Fruit fly (Drosophila melanogaster) whole organism, embryonic: ENCODE data around the gene Spn38F.
A peak's percentile ranks its signal among the peaks of the same experiment; 100 is the strongest.

Source experiments
- Bdp1 ChIP-seq: fragments of 200-800 bp; sonication (Bioruptor generic); optimal IDR thresholded peaks from 3 replicates; lab custom pipeline; 2016; ENCODE audit warnings: missing biosample characterization, missing genetic modification characterization
- CG10979 ChIP-seq: fragments of 200-800 bp; sonication (Bioruptor generic); optimal IDR thresholded peaks from 2 replicates; lab custom pipeline; 2018; ENCODE audit warnings: missing biosample characterization, mild to moderate bottlenecking, missing genetic modification characterization, moderate library complexity
- CG11398 ChIP-seq: fragments of 200-800 bp; sonication (Bioruptor generic); optimal IDR thresholded peaks from 2 replicates; lab custom pipeline; 2016; ENCODE audit warnings: missing biosample characterization, missing genetic modification characterization
- CG12299 ChIP-seq: fragments of 200-800 bp; sonication (Bioruptor generic); optimal IDR thresholded peaks from 2 replicates; lab custom pipeline; 2018; ENCODE audit warnings: missing biosample characterization, mild to moderate bottlenecking, missing genetic modification characterization
- CG1233 ChIP-seq: fragments of 200-800 bp; sonication (Bioruptor generic); optimal IDR thresholded peaks from 4 replicates; lab custom pipeline; 2018; ENCODE audit warnings: missing biosample characterization, mild to moderate bottlenecking, missing genetic modification characterization
- CG12391 ChIP-seq: fragments of 200-800 bp; sonication (Bioruptor generic); optimal IDR thresholded peaks from 3 replicates; lab custom pipeline; 2018; ENCODE audit warnings: missing biosample characterization, mild to moderate bottlenecking, missing genetic modification characterization, moderate library complexity
- CG17361 ChIP-seq: fragments of 200-800 bp; sonication (Bioruptor generic); IDR thresholded peaks from 3 replicates; pipeline ENCODE4 v1.3.6; 2022; ENCODE audit warnings: missing biosample characterization, missing genetic modification characterization
- CG17568 ChIP-seq: fragments of 200-800 bp; sonication (Bioruptor generic); optimal IDR thresholded peaks from 2 replicates; lab custom pipeline; 2018; ENCODE audit warnings: missing biosample characterization, mild to moderate bottlenecking, missing genetic modification characterization, moderate library complexity
- CG2199 ChIP-seq: fragments of 200-800 bp; sonication (Bioruptor generic); IDR thresholded peaks from 3 replicates; pipeline ENCODE4 v1.3.6; 2022; ENCODE audit warnings: missing biosample characterization, missing genetic modification characterization
- CG2202 ChIP-seq: fragments of 200-800 bp; sonication (Bioruptor generic); optimal IDR thresholded peaks from 2 replicates; lab custom pipeline; 2018; ENCODE audit warnings: missing biosample characterization, mild to moderate bottlenecking, missing genetic modification characterization
- CG2678 ChIP-seq: fragments of 200-800 bp; sonication (Bioruptor generic); optimal IDR thresholded peaks from 3 replicates; lab custom pipeline; 2019; ENCODE audit warnings: missing biosample characterization, mild to moderate bottlenecking, missing genetic modification characterization, moderate library complexity
- CG2712 ChIP-seq: fragments of 200-800 bp; optimal IDR thresholded peaks from 3 replicates; lab custom pipeline; 2019; ENCODE audit warnings: missing biosample characterization, mild to moderate bottlenecking, missing genetic modification characterization, moderate library complexity
- CG33557 ChIP-seq: fragments of 200-800 bp; sonication (Bioruptor generic); optimal IDR thresholded peaks from 2 replicates; lab custom pipeline; 2019; ENCODE audit warnings: missing biosample characterization, mild to moderate bottlenecking, missing genetic modification characterization, moderate library complexity
- CG4328 ChIP-seq: fragments of 200-800 bp; sonication (Bioruptor generic); optimal IDR thresholded peaks from 3 replicates; lab custom pipeline; 2017; ENCODE audit warnings: missing biosample characterization, missing genetic modification reagents, missing genetic modification characterization
- CG6175 ChIP-seq: fragments of 200-800 bp; sonication (Bioruptor generic); IDR thresholded peaks from 3 replicates; pipeline ENCODE4 v1.3.6; 2022; ENCODE audit warnings: missing biosample characterization, missing genetic modification characterization
- CG8089 ChIP-seq: fragments of 200-800 bp; sonication (Bioruptor generic); optimal IDR thresholded peaks from 3 replicates; lab custom pipeline; 2016; ENCODE audit warnings: missing biosample characterization, missing genetic modification characterization
- CG8478 ChIP-seq: fragments of >200 bp; optimal IDR thresholded peaks from 2 replicates; lab custom pipeline; 2018
- Chrac-16 ChIP-seq: fragments of 200-800 bp; sonication (Bioruptor generic); optimal IDR thresholded peaks from 3 replicates; lab custom pipeline; 2016; ENCODE audit warnings: missing biosample characterization, missing genetic modification characterization
- CrebB ChIP-seq: fragments of 200-800 bp; sonication (Bioruptor generic); optimal IDR thresholded peaks from 3 replicates; lab custom pipeline; 2018; ENCODE audit warnings: missing biosample characterization, mild to moderate bottlenecking, missing genetic modification characterization
- Doc3 ChIP-seq: fragments of 200-800 bp; sonication (Bioruptor generic); IDR thresholded peaks from 3 replicates; pipeline ENCODE4 v1.3.6; 2022; ENCODE audit warnings: missing biosample characterization, missing genetic modification characterization; ENCODE audit not compliant: partially characterized antibody
- Eip74EF ChIP-seq, 2 experiments: fragments of 200-800 bp in 1 of 2; fragments of >200 bp in 1 of 2; sonication (Bioruptor generic) in 1 of 2; optimal IDR thresholded peaks; 2 replicates each; lab custom pipeline; 2017 to 2019; ENCODE audit warnings: missing biosample characterization in 2 of 2, missing genetic modification characterization in 2 of 2, mild to moderate bottlenecking in 1 of 2, moderate library complexity in 1 of 2
- Fer3 ChIP-seq: fragments of 200-800 bp; sonication (Bioruptor generic); optimal IDR thresholded peaks from 2 replicates; lab custom pipeline; 2018; ENCODE audit warnings: missing biosample characterization, mild to moderate bottlenecking, missing genetic modification characterization, moderate library complexity
- HHEX ChIP-seq: fragments of 200-800 bp; sonication (Bioruptor generic); optimal IDR thresholded peaks from 3 replicates; lab custom pipeline; 2017; ENCODE audit warnings: missing biosample characterization, mild to moderate bottlenecking, missing genetic modification characterization, missing genetic modification reagents
- HLHmδ ChIP-seq: fragments of 200-800 bp; sonication (Bioruptor generic); optimal IDR thresholded peaks from 2 replicates; lab custom pipeline; 2018; ENCODE audit warnings: missing biosample characterization, mild to moderate bottlenecking, missing genetic modification characterization, moderate library complexity
- Hr39 ChIP-seq: fragments of >200 bp; optimal IDR thresholded peaks from 2 replicates; lab custom pipeline; 2017
- Lim3 ChIP-seq: fragments of 200-800 bp; sonication (Bioruptor generic); IDR thresholded peaks from 2 replicates; pipeline ENCODE4 v1.3.6; 2022; ENCODE audit warnings: missing biosample characterization, missing genetic modification characterization
- YL-1 ChIP-seq: fragments of 200-800 bp; sonication (Bioruptor generic); optimal IDR thresholded peaks from 3 replicates; lab custom pipeline; 2017; ENCODE audit warnings: missing biosample characterization, mild to moderate bottlenecking, missing genetic modification characterization
- ase ChIP-seq: fragments of 200-800 bp; sonication (Bioruptor generic); IDR thresholded peaks from 3 replicates; pipeline ENCODE4 v1.3.6; 2022; ENCODE audit warnings: missing biosample characterization, missing genetic modification characterization
- bcd ChIP-seq: fragments of 200-800 bp; sonication (Bioruptor generic); optimal IDR thresholded peaks from 2 replicates; lab custom pipeline; 2017; ENCODE audit warnings: missing biosample characterization, mild to moderate bottlenecking, missing genetic modification characterization
- corto ChIP-seq: fragments of 200-800 bp; sonication (Bioruptor generic); optimal IDR thresholded peaks from 2 replicates; lab custom pipeline; 2016; ENCODE audit warnings: missing biosample characterization, mild to moderate bottlenecking, missing genetic modification characterization, moderate library complexity
- ewg ChIP-seq: fragments of 200-800 bp; sonication (Bioruptor generic); optimal IDR thresholded peaks from 3 replicates; lab custom pipeline; 2017; ENCODE audit warnings: mild to moderate bottlenecking, missing biosample characterization, missing genetic modification reagents, missing genetic modification characterization
- fd102C ChIP-seq: fragments of 200-800 bp; sonication (Bioruptor generic); optimal IDR thresholded peaks from 2 replicates; lab custom pipeline; 2018; ENCODE audit warnings: missing biosample characterization, mild to moderate bottlenecking, missing genetic modification characterization, moderate library complexity
- fd3F ChIP-seq: fragments of 200-800 bp; sonication (Bioruptor generic); optimal IDR thresholded peaks from 2 replicates; lab custom pipeline; 2018; ENCODE audit warnings: missing biosample characterization, mild to moderate bottlenecking, missing genetic modification characterization, moderate library complexity
- gem ChIP-seq: fragments of 200-800 bp; sonication (Bioruptor generic); optimal IDR thresholded peaks from 2 replicates; lab custom pipeline; 2019; ENCODE audit warnings: missing biosample characterization, mild to moderate bottlenecking, missing genetic modification characterization, moderate library complexity
- h ChIP-seq: fragments of >200 bp; optimal IDR thresholded peaks from 2 replicates; lab custom pipeline; 2017
- her ChIP-seq: fragments of 200-800 bp; sonication (Bioruptor generic); optimal IDR thresholded peaks from 2 replicates; lab custom pipeline; 2016; ENCODE audit warnings: missing biosample characterization, missing genetic modification characterization
- hth ChIP-seq: fragments of >200 bp; optimal IDR thresholded peaks from 2 replicates; lab custom pipeline; 2017; ENCODE audit warnings: inconsistent platforms
- inv ChIP-seq: fragments of 200-800 bp; sonication (Bioruptor generic); IDR thresholded peaks from 2 replicates; pipeline ENCODE4 v1.3.6; 2022; ENCODE audit warnings: missing biosample characterization, missing genetic modification characterization; ENCODE audit not compliant: partially characterized antibody
- lbe ChIP-seq: fragments of 200-800 bp; sonication (Bioruptor generic); optimal IDR thresholded peaks from 2 replicates; lab custom pipeline; 2016; ENCODE audit warnings: missing biosample characterization, mild to moderate bottlenecking, missing genetic modification characterization
- luna ChIP-seq: fragments of 200-800 bp; sonication (Bioruptor generic); optimal IDR thresholded peaks from 2 replicates; lab custom pipeline; 2016; ENCODE audit warnings: missing biosample characterization, missing genetic modification characterization
- nom ChIP-seq: fragments of 200-800 bp; sonication (Bioruptor generic); optimal IDR thresholded peaks from 2 replicates; lab custom pipeline; 2017; ENCODE audit warnings: missing biosample characterization, missing genetic modification characterization, mild to moderate bottlenecking, moderate library complexity, missing genetic modification reagents
- prd ChIP-seq, 3 experiments: fragments of >200 bp in 2 of 3; fragments of 200-800 bp in 1 of 3; sonication (Bioruptor generic) in 1 of 3; optimal IDR thresholded peaks in 2 of 3; IDR thresholded peaks in 1 of 3; 2 replicates in 2 of 3; 3 replicates in 1 of 3; pipeline versions ENCODE4 v1.3.6 to Lab custom; 2017 to 2022; ENCODE audit warnings: missing biosample characterization in 1 of 3, missing genetic modification characterization in 1 of 3
- row ChIP-seq: fragments of 200-800 bp; sonication (Bioruptor generic); IDR thresholded peaks from 3 replicates; pipeline ENCODE4 v1.3.6; 2022; ENCODE audit warnings: missing biosample characterization, missing genetic modification characterization
- sc ChIP-seq, 3 experiments: fragments of >200 bp in 2 of 3; fragments of 200-800 bp in 1 of 3; sonication (Bioruptor generic) in 1 of 3; optimal IDR thresholded peaks; 2 replicates in 2 of 3; 3 replicates in 1 of 3; lab custom pipeline; 2017; ENCODE audit warnings: mild to moderate bottlenecking in 1 of 3, missing biosample characterization in 1 of 3, missing genetic modification characterization in 1 of 3, missing genetic modification reagents in 1 of 3
- sens-2 ChIP-seq: fragments of 200-800 bp; sonication (Bioruptor generic); IDR thresholded peaks from 2 replicates; pipeline ENCODE4 v1.3.6; 2022; ENCODE audit warnings: missing biosample characterization, missing genetic modification characterization
- stc ChIP-seq: fragments of 200-800 bp; sonication (Bioruptor generic); IDR thresholded peaks from 2 replicates; pipeline ENCODE4 v1.3.6; 2022; ENCODE audit warnings: missing biosample characterization, missing genetic modification characterization
- vfl ChIP-seq: fragments of 200-800 bp; sonication (Bioruptor generic); optimal IDR thresholded peaks from 2 replicates; lab custom pipeline; 2016; ENCODE audit warnings: missing biosample characterization, missing genetic modification characterization
- vnd ChIP-seq: fragments of 200-800 bp; sonication (Bioruptor generic); IDR thresholded peaks from 3 replicates; pipeline ENCODE4 v1.3.6; 2022; ENCODE audit warnings: missing biosample characterization, missing genetic modification characterization; ENCODE audit not compliant: partially characterized antibody

Spn38F gene

DNA sequence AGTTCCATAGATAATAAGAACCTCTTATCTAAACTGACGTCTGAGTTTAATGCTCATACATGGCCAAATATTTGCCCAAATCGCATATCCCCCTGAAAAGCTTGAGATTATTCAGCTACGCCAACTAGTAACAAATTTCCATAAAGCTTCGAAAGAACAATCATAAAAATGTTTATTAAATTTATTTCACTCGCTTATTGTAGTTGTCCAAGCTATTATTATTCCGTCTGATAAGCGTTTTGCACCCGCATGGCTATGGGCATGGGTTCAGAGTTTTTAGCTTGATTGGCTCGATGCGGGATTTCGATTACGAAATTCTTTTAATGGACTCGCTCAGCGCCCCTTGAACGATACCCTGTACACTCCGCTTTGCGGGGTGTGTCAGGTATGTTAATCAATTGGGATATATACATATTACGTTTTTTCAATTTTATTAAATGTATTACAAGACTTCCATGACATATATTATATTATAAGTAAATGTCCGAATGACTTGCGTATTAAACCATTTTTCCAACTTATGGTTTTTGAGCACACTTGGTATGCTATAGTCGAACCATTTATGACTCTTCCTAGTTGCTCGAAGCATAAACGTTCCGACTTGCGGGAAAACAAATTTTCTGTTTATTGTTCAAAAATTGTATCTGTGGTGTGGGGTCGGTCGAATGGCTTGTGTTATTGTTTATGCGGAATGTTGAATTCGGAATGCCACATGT lies 32.0 kb downstream of the Spn38F start (continued):
- TF ChIP-seq fd3F (GFP tag; lab: Kevin White, UChicago) (peak; percentile 92), luna (GFP tag; lab: Kevin White, UChicago) (peak; percentile 2), vnd (peak; percentile 87), CG17568 (GFP tag; lab: Kevin White, UChicago) (peak; percentile 93), CG12299 (peak; percentile 94), CG2199 (GFP tag; lab: Robert Waterston, UW) (peak; percentile 84; the same call in 2 of the 3 replicates), nom (peak; percentile 26), sens-2 (GFP tag; lab: Robert Waterston, UW) (peak; percentile 74), bcd (GFP tag; lab: Kevin White, UChicago) (peak; percentile 95), sc (optimal IDR thresholded peaks at IDR 0.05; lab: Kevin White, UChicago) (no peak), sc (GFP tag; optimal IDR thresholded peaks at IDR 0.05; lab: Kevin White, UChicago) (peak; percentile 91), hth (lab: Kevin White, UChicago) (no peak), prd (optimal IDR thresholded peaks at IDR 0.05; lab: Kevin White, UChicago) (no peak), prd (GFP tag; IDR thresholded peaks at IDR 0.05; lab: Robert Waterston, UW) (peak; percentile 96), CG2202 (tag; lab: Kevin White, UChicago) (peak; percentile 92), row (GFP tag; lab: Robert Waterston, UW) (peak; percentile 99), Eip74EF (GFP tag; optimal IDR thresholded peaks at IDR 0.05; lab: Kevin White, UChicago) (peak in 1 of 2 experiments; percentile 94), fd102C (GFP tag; lab: Kevin White, UChicago) (peak; percentile 65), Bdp1 (GFP tag; lab: Kevin White, UChicago) (peak; percentile 77), CG12391 (tag; lab: Kevin White, UChicago) (peak; percentile 97), CG8478 (lab: Kevin White, UChicago) (no peak), HHEX (GFP tag; lab: Kevin White, UChicago) (peak; percentile 96), CG33557 (peak; percentile 78), inv (GFP tag; lab: Robert Waterston, UW) (peak; percentile 73), Chrac-16 (GFP tag; lab: Kevin White, UChicago) (peak; percentile 95), CG8089 (GFP tag; lab: Kevin White, UChicago) (peak; percentile 61), CG1233 (GFP tag; lab: Kevin White, UChicago) (peak; percentile 92), CG6175 (peak; percentile 86), Fer3 (tag; lab: Kevin White, UChicago) (peak; percentile 97), her (GFP tag; lab: Kevin White, UChicago) (peak; percentile 19), lbe (peak; percentile 18), ase (peak; percentile 93), CG17361 (peak; percentile 96), HLHmδ (GFP tag; lab: Kevin White, UChicago) (no peak), vfl (GFP tag; lab: Kevin White, UChicago) (peak; percentile 89), Doc3 (GFP tag; lab: Robert Waterston, UW) (0 out of 3 replicates have a peak, but pooled peaks have one; percentile 32), CG11398 (GFP tag; lab: Kevin White, UChicago) (peak; percentile 65), ewg (GFP tag; lab: Kevin White, UChicago) (peak; percentile 89), stc (GFP tag; lab: Robert Waterston, UW) (peak; percentile 94), Lim3 (peak; percentile 89), CG10979 (tag; lab: Kevin White, UChicago) (peak; percentile 94), Hr39 (lab: Kevin White, UChicago) (no peak), CG2712 (tag; lab: Kevin White, UChicago) (peak; percentile 98), YL-1 (GFP tag; lab: Kevin White, UChicago) (peak; percentile 62), corto (GFP tag; lab: Kevin White, UChicago) (peak; percentile 11), CG4328 (GFP tag; lab: Kevin White, UChicago) (peak; percentile 88), gem (tag; lab: Kevin White, UChicago) (peak; percentile 98), CrebB (tag; lab: Kevin White, UChicago) (peak; percentile 92), h (no peak), CG2678 (peak; percentile 97)
